Fruit fly (Drosophila melanogaster): ENCODE results near the gene Osi3.

Osi3 gene

DNA sequence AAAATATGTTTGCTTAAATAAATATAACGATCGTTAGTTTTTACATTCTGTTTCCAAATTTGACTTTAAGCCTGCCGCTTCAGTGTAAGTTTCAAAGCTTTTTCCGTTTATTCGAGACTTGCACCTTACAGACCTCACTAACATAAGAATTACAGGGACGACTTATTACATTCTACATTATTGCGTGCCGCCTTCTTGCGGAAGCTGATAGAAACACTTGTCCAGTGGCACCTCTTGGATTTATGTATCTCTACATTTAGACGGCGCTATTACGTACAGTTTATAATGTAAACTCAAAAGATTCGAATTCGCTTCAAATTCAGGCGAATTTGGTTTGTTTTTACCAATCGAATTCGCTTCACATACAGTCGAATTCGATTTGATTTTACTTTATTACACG lies 44.9 kb upstream of the Osi3 start (continued):
- no peak for TF ChIP-seq Sin3A (optimal IDR thresholded peaks at IDR 0.05)
- TF ChIP-seq odd (GFP tag; optimal IDR thresholded peaks at IDR 0.05) = no peak
- TF ChIP-seq CG12219 (GFP tag; optimal IDR thresholded peaks at IDR 0.05) = no peak
- TF ChIP-seq Mrtf (GFP tag; IDR thresholded peaks at IDR 0.05) = no peak
- no peak for TF ChIP-seq CG17612 (GFP tag; IDR thresholded peaks at IDR 0.05)
- TF ChIP-seq CG10147 (GFP tag; optimal IDR thresholded peaks at IDR 0.05) = peak; percentile 23
- TF ChIP-seq exex (tag; optimal IDR thresholded peaks at IDR 0.05) = no peak
- no peak for TF ChIP-seq CG11696 (GFP tag; IDR thresholded peaks at IDR 0.05)
- TF ChIP-seq CG6791 (GFP tag; IDR thresholded peaks at IDR 0.05; ENCODE audit: partially characterized antibody) = peak; percentile 9; the same call in 1 of the 3 replicates
- TF ChIP-seq Bteb2 (GFP tag; optimal IDR thresholded peaks at IDR 0.05) = peak; percentile 17
- TF ChIP-seq PHDP (tag; optimal IDR thresholded peaks at IDR 0.05) = no peak
- TF ChIP-seq CG6254 (GFP tag; optimal IDR thresholded peaks at IDR 0.05) = no peak
- no peak for TF ChIP-seq CG2129 (GFP tag; IDR thresholded peaks at IDR 0.05; ENCODE audit: partially characterized antibody)
- no peak for TF ChIP-seq CG5953 (GFP tag; IDR thresholded peaks at IDR 0.05)
- TF ChIP-seq fru (optimal IDR thresholded peaks at IDR 0.05) = no peak
- no peak for TF ChIP-seq CG4360 (GFP tag; IDR thresholded peaks at IDR 0.05)
- peak; percentile 49 for TF ChIP-seq sens (GFP tag)
- no peak for TF ChIP-seq ab (GFP tag; optimal IDR thresholded peaks at IDR 0.05)
- peak; percentile 78 for TF ChIP-seq knrl (GFP tag; IDR thresholded peaks at IDR 0.05; ENCODE audit: partially characterized antibody)
- TF ChIP-seq CG3847 (GFP tag; IDR thresholded peaks at IDR 0.05) = 0 out of 2 replicates have a peak, but pooled peaks have one; percentile 27
- TF ChIP-seq GATAe (GFP tag; conservative IDR thresholded peaks at IDR 0.05) = no peak
- TF ChIP-seq Abd-B (GFP tag; optimal IDR thresholded peaks at IDR 0.05) = peak; percentile 45
- TF ChIP-seq CG12071 (GFP tag; optimal IDR thresholded peaks at IDR 0.05) = no peak
- no peak for TF ChIP-seq HHEX (GFP tag; optimal IDR thresholded peaks at IDR 0.05)
- TF ChIP-seq zfh1 (GFP tag; IDR thresholded peaks at IDR 0.05) = peak; percentile 39; the same call in 2 of the 3 replicates
- no peak for TF ChIP-seq CG9215 (GFP tag; IDR thresholded peaks at IDR 0.05)
- 0 out of 2 replicates have a peak, but pooled peaks have one; percentile 29 for TF ChIP-seq bbx (GFP tag; IDR thresholded peaks at IDR 0.05; ENCODE audit: partially characterized antibody)
- TF ChIP-seq CG14441 (GFP tag; IDR thresholded peaks at IDR 0.05) = 0 out of 2 replicates have a peak, but pooled peaks have one; percentile 8
- no peak for TF ChIP-seq CG1602 (GFP tag; optimal IDR thresholded peaks at IDR 0.05)
- no peak for TF ChIP-seq Neu2 (GFP tag; optimal IDR thresholded peaks at IDR 0.05; ENCODE audit: borderline replicate concordance)
- TF ChIP-seq Atf3 (GFP tag; optimal IDR thresholded peaks at IDR 0.05) = no peak
- TF ChIP-seq CG10462 (GFP tag; optimal IDR thresholded peaks at IDR 0.05) = no peak
- no peak for TF ChIP-seq jumu (GFP tag; optimal IDR thresholded peaks at IDR 0.05)
- TF ChIP-seq CG17186 (GFP tag; optimal IDR thresholded peaks at IDR 0.05) = no peak
- TF ChIP-seq kah (GFP tag; optimal IDR thresholded peaks at IDR 0.05) = no peak
- no peak for TF ChIP-seq CG11695 (GFP tag; IDR thresholded peaks at IDR 0.05)
- TF ChIP-seq bcd (GFP tag; optimal IDR thresholded peaks at IDR 0.05) = peak; percentile 15
- TF ChIP-seq CG4617 (GFP tag; optimal IDR thresholded peaks at IDR 0.05; ENCODE audit: borderline replicate concordance) = no peak
- TF ChIP-seq scrt (GFP tag; optimal IDR thresholded peaks at IDR 0.05) = no peak
- TF ChIP-seq Awh (GFP tag; IDR thresholded peaks at IDR 0.05) = no peak
- no peak for TF ChIP-seq CG17361 (GFP tag; IDR thresholded peaks at IDR 0.05)
- no peak for TF ChIP-seq Optix (GFP tag; IDR thresholded peaks at IDR 0.05)
- TF ChIP-seq CG15073 (GFP tag; optimal IDR thresholded peaks at IDR 0.05) = no peak
- no peak for TF ChIP-seq YL-1 (GFP tag; optimal IDR thresholded peaks at IDR 0.05)
- peak; percentile 23; the same call in 1 of the 3 replicates for TF ChIP-seq vnd (GFP tag; IDR thresholded peaks at IDR 0.05; ENCODE audit: partially characterized antibody)
- no peak for TF ChIP-seq Nf-YB (GFP tag; optimal IDR thresholded peaks at IDR 0.05)
- TF ChIP-seq CTCF (GFP tag; optimal IDR thresholded peaks at IDR 0.05) = peak; percentile 96
- no peak for TF ChIP-seq Hey (tag; optimal IDR thresholded peaks at IDR 0.05)
- TF ChIP-seq bab2 (GFP tag; optimal IDR thresholded peaks at IDR 0.05) = no peak
- TF ChIP-seq ato (GFP tag; IDR thresholded peaks at IDR 0.05; ENCODE audit: partially characterized antibody) = no peak
- peak; percentile 18 for TF ChIP-seq Chrac-16 (GFP tag; optimal IDR thresholded peaks at IDR 0.05)
- peak; percentile 65 for TF ChIP-seq pita (GFP tag; optimal IDR thresholded peaks at IDR 0.05)

All from whole organism, embryonic.